Worm (Caenorhabditis elegans): ENCODE measurements around the gene grl-15.

grl-15 gene

ce11 chrIII:12207574-12207973 is 28.2 kb downstream of the grl-15 start:
- TF ChIP-seq nhr-28 (tag; optimal IDR thresholded peaks at IDR 0.05) (no peak), ZK337.2 (GFP tag; IDR thresholded peaks at IDR 0.05) (no peak), unc-62 (GFP tag; optimal IDR thresholded peaks at IDR 0.05 in 1 of 2) (peak in 1 of 2 experiments; percentile 55), unc-62 (tag; optimal IDR thresholded peaks at IDR 0.05) (no peak), lin-39 (tag; optimal IDR thresholded peaks at IDR 0.05) (no peak), aha-1 (tag) (peak; percentile 71), ceh-44 (GFP tag; IDR thresholded peaks at IDR 0.05) (no peak), set-16 (GFP tag; IDR thresholded peaks at IDR 0.05) (peak; percentile 71), php-3 (GFP tag; IDR thresholded peaks at IDR 0.05) (no peak), mxl-2 (GFP tag; conservative IDR thresholded peaks at IDR 0.05) (no peak)

ce11 chrIII:12205271-12205670 is 30.5 kb downstream of the grl-15 start:
- peak; percentile 59 for TF ChIP-seq set-16 (GFP tag; IDR thresholded peaks at IDR 0.05)
- TF ChIP-seq D1046.2 (GFP tag; IDR thresholded peaks at IDR 0.05), result 0 out of 2 replicates have a peak, but pooled peaks have one; percentile 49
- TF ChIP-seq nhr-77 (tag; optimal IDR thresholded peaks at IDR 0.05), result no peak

ce11 chrIII:12202437-12202836 is 33.4 kb downstream of the grl-15 start, which contains the start of gene osm-12:
TSS of gene osm-12 (minus strand) at chrIII:12202537.
- TF ChIP-seq aha-1 (tag), result peak; percentile 71
- TF ChIP-seq zip-2 (tag; optimal IDR thresholded peaks at IDR 0.05), result no peak
- no peak for TF ChIP-seq nhr-11 (tag; optimal IDR thresholded peaks at IDR 0.05)
- no peak for TF ChIP-seq zag-1 (tag; optimal IDR thresholded peaks at IDR 0.05)

- TF ChIP-seq hif-1 (tag; optimal IDR thresholded peaks at IDR 0.05) (no peak), F44E2.7 (GFP tag; IDR thresholded peaks at IDR 0.05) (no peak), cey-2 (tag; optimal IDR thresholded peaks at IDR 0.05; ENCODE audit: borderline replicate concordance, insufficient read depth) (no peak), T26A8.4 (GFP tag; IDR thresholded peaks at IDR 0.05) (no peak), aly-2 (tag; optimal IDR thresholded peaks at IDR 0.05) (no peak), nhr-102 (tag; optimal IDR thresholded peaks at IDR 0.05) (no peak), nhr-77 (tag; optimal IDR thresholded peaks at IDR 0.05) (no peak), zag-1 (tag; optimal IDR thresholded peaks at IDR 0.05) (no peak), php-3 (GFP tag; IDR thresholded peaks at IDR 0.05) (no peak), ceh-32 (tag; optimal IDR thresholded peaks at IDR 0.05; ENCODE audit: poor library complexity) (no peak), lin-13 (GFP tag; optimal IDR thresholded peaks at IDR 0.05) (no peak)
Measured at ce11 chrIII:12198135-12198534, 37.7 kb downstream of the grl-15 start.

- TF ChIP-seq unc-62 (GFP tag; optimal IDR thresholded peaks at IDR 0.05 in 1 of 2), result peak in 1 of 2 experiments; percentile 84
- no peak for TF ChIP-seq unc-62 (tag; optimal IDR thresholded peaks at IDR 0.05)
- TF ChIP-seq Y105C5A.15 (GFP tag; IDR thresholded peaks at IDR 0.05), result no peak
Measured at ce11 chrIII:12195991-12196390, 39.8 kb downstream of the grl-15 start.

ce11 chrIII:12194190-12194589 is 41.6 kb downstream of the grl-15 start, which contains the start of gene Y75B8A.44:
TSS of gene Y75B8A.44 (plus strand) at chrIII:12194490.
- TF ChIP-seq lin-29 (GFP tag; IDR thresholded peaks at IDR 0.05) (no peak), nhr-48 (tag; optimal IDR thresholded peaks at IDR 0.05) (no peak)

ce11 chrIII:12192589-12192988 is 43.2 kb downstream of the grl-15 start:
- TF ChIP-seq dmd-9 (GFP tag; IDR thresholded peaks at IDR 0.05), result peak; percentile 45; the same call in 1 of the 2 replicates
- 0 out of 2 replicates have a peak, but pooled peaks have one; percentile 10 for TF ChIP-seq ctbp-1 (GFP tag; IDR thresholded peaks at IDR 0.05)
- peak; percentile 55; the same call in 1 of the 2 replicates for TF ChIP-seq egl-43 (GFP tag; IDR thresholded peaks at IDR 0.05)
- peak; percentile 39; the same call in 1 of the 2 replicates for TF ChIP-seq lin-38 (GFP tag; IDR thresholded peaks at IDR 0.05)
- TF ChIP-seq set-16 (GFP tag; IDR thresholded peaks at IDR 0.05), result peak; percentile 47; the same call in 1 of the 2 replicates
- TF ChIP-seq snpc-1.2 (GFP tag; IDR thresholded peaks at IDR 0.05), result 0 out of 2 replicates have a peak, but pooled peaks have one; percentile 27
- peak; percentile 54; the same call in 1 of the 2 replicates for TF ChIP-seq lim-7 (GFP tag; IDR thresholded peaks at IDR 0.05)

Measured in whole organism, L4 larva.